Fruit fly (Drosophila melanogaster): Measurements from ENCODE around the gene CG11723.

DNA sequence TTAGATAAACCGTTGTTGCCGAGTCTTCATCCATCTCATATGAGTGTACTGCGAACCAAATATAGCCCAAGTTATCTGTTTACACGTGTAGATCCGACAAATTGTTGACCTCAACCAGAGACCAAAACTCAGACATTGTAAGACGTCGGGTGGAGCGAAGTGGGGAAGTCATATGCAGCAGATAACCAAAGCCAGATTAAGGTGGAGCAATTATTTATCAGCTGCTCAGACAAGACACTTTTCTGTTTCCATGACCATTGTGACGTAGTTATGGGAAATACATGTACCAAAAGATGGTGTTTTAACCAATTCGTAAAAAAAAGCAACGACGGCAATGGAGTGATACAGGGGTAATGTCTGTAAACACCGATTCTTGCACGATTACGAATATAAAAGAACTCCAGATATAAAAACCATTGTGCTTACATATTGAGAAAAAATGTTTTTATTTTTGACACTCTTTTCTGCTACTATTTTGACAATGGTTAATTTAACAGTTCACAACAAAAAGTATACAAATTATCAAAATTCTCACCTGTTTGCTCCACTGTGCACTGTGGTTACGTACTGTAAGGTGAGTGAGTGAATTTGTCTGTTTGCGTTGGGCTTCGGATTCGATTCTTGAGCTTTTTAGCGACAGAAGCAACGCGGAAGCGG lies 30.4 kb upstream of the CG11723 start:
- TF ChIP-seq psq (optimal IDR thresholded peaks at IDR 0.05) (no peak), Sin3A (optimal IDR thresholded peaks at IDR 0.05) (no peak), insv (optimal IDR thresholded peaks at IDR 0.05) (no peak), h (optimal IDR thresholded peaks at IDR 0.05) (no peak), Myc (optimal IDR thresholded peaks at IDR 0.05) (no peak), ttk (optimal IDR thresholded peaks at IDR 0.05) (no peak)

All from Kc167 (cell line).